Fruit fly (Drosophila melanogaster): Measurements from ENCODE around the gene RhoGAP92B.

The RhoGAP92B gene

dm6 chr3R:19889603-19890187 lies 15.3 kb upstream of the RhoGAP92B start (continued):
- TF ChIP-seq Awh (GFP tag; IDR thresholded peaks at IDR 0.05) (no peak), CG8281 (tag; optimal IDR thresholded peaks at IDR 0.05) (peak; percentile 42), slp2 (GFP tag; optimal IDR thresholded peaks at IDR 0.05) (no peak), CTCF (GFP tag; optimal IDR thresholded peaks at IDR 0.05) (peak; percentile 47), Dll (GFP tag; IDR thresholded peaks at IDR 0.05; ENCODE audit: partially characterized antibody) (no peak), run (tag; optimal IDR thresholded peaks at IDR 0.05) (peak; percentile 42), fd102C (GFP tag; optimal IDR thresholded peaks at IDR 0.05) (no peak), Hey (tag; optimal IDR thresholded peaks at IDR 0.05) (no peak), CG7357 (GFP tag; IDR thresholded peaks at IDR 0.05) (peak; percentile 63), crol (GFP tag; IDR thresholded peaks at IDR 0.05) (no peak), CG18476 (GFP tag; optimal IDR thresholded peaks at IDR 0.05) (peak; percentile 41), Tbp (GFP tag; optimal IDR thresholded peaks at IDR 0.05) (no peak), CG4617 (GFP tag; optimal IDR thresholded peaks at IDR 0.05; ENCODE audit: borderline replicate concordance) (no peak), ewg (GFP tag; optimal IDR thresholded peaks at IDR 0.05) (peak; percentile 43), Doc3 (GFP tag; IDR thresholded peaks at IDR 0.05; ENCODE audit: partially characterized antibody) (no peak), zen (tag; optimal IDR thresholded peaks at IDR 0.05) (peak; percentile 40), tio (GFP tag; optimal IDR thresholded peaks at IDR 0.05) (peak; percentile 48), CG4282 (GFP tag; optimal IDR thresholded peaks at IDR 0.05) (no peak), Atf6 (GFP tag; IDR thresholded peaks at IDR 0.05) (peak; percentile 64; the same call in 1 of the 2 replicates), al (GFP tag; IDR thresholded peaks at IDR 0.05) (peak; percentile 69), NfI (GFP tag; optimal IDR thresholded peaks at IDR 0.05) (peak; percentile 66), tll (GFP tag; optimal IDR thresholded peaks at IDR 0.05) (no peak), CG17361 (GFP tag; IDR thresholded peaks at IDR 0.05) (peak; percentile 78), HLHmδ (GFP tag; optimal IDR thresholded peaks at IDR 0.05) (peak; percentile 61), CG2202 (tag; optimal IDR thresholded peaks at IDR 0.05) (peak; percentile 3), ind (GFP tag; optimal IDR thresholded peaks at IDR 0.05) (peak; percentile 73), CG16815 (GFP tag; optimal IDR thresholded peaks at IDR 0.05) (peak; percentile 47), CoRest (tag; optimal IDR thresholded peaks at IDR 0.05) (peak; percentile 86), stc (GFP tag; IDR thresholded peaks at IDR 0.05) (no peak), ro (GFP tag; IDR thresholded peaks at IDR 0.05) (no peak), CG10147 (GFP tag; optimal IDR thresholded peaks at IDR 0.05) (peak; percentile 94), CG3847 (GFP tag; IDR thresholded peaks at IDR 0.05) (peak; percentile 57), stwl (tag; optimal IDR thresholded peaks at IDR 0.05) (no peak), Dbx (GFP tag; IDR thresholded peaks at IDR 0.05) (peak; percentile 77), CG14441 (GFP tag; IDR thresholded peaks at IDR 0.05) (peak; percentile 50), Camta (GFP tag; optimal IDR thresholded peaks at IDR 0.05) (no peak), B-H1 (GFP tag; IDR thresholded peaks at IDR 0.05) (no peak), CG17359 (tag; optimal IDR thresholded peaks at IDR 0.05) (peak; percentile 81), phol (tag; optimal IDR thresholded peaks at IDR 0.05) (peak; percentile 78), CG14667 (GFP tag; IDR thresholded peaks at IDR 0.05) (no peak), Sin3A (optimal IDR thresholded peaks at IDR 0.05) (no peak), Chrac-16 (GFP tag; optimal IDR thresholded peaks at IDR 0.05) (peak; percentile 42), oc (tag; optimal IDR thresholded peaks at IDR 0.05) (peak; percentile 36), dmrt11E (tag; optimal IDR thresholded peaks at IDR 0.05) (no peak), Dfd (GFP tag; optimal IDR thresholded peaks at IDR 0.05) (no peak), wdn (GFP tag; IDR thresholded peaks at IDR 0.05) (0 out of 2 replicates have a peak, but pooled peaks have one; percentile 30), CG14050 (GFP tag; IDR thresholded peaks at IDR 0.05) (peak; percentile 20; the same call in 1 of the 3 replicates), CG6272 (GFP tag; IDR thresholded peaks at IDR 0.05) (0 out of 2 replicates have a peak, but pooled peaks have one; percentile 6), trem (tag; optimal IDR thresholded peaks at IDR 0.05) (peak; percentile 39), CG18619 (GFP tag; optimal IDR thresholded peaks at IDR 0.05) (peak; percentile 72), CG1832 (GFP tag; optimal IDR thresholded peaks at IDR 0.05) (no peak)

All from whole organism, embryonic.